Fruit fly (Drosophila melanogaster) S2 (cell line): ENCODE data around the gene Cyp4d20.

Experiments used
- CG8478 ChIP-seq: fragments of >200 bp; optimal IDR thresholded peaks from 2 replicates; lab custom pipeline; 2018
- CTCF ChIP-seq, 2 experiments: fragments of >200 bp; optimal IDR thresholded peaks; 2 replicates each; lab custom pipeline; 2018

DNA sequence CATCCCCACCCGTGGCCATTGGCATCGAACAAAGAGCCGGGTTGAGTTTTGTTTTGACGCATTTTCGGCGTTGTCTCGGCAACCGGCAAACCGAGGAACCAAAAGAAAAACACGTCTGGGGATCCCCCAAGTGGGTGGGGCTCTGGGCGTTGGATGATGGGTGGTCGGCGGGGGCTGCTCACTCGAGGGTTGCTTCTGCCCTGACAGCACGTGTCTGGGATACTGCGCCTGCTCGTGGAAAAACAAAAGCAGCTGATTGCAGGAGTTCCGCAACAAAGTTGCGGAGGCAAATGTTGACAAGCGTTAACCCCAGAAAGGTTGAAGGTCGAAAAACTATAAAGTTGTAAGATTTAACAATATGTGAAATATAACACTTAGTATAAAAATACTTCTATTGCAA is 2.2 kb upstream of the Cyp4d20 start:
- TF ChIP-seq CG8478 (no peak), CTCF (optimal IDR thresholded peaks at IDR 0.05; lab: Kevin White, UChicago) (no peak)
